Worm (Caenorhabditis elegans) whole organism, dauer: ENCODE measurements around the gene pqn-75.

Source experiments
- unc-62 ChIP-seq: sonication (generic microtip); optimal IDR thresholded peaks from 2 replicates; lab custom pipeline; 2017; ENCODE audit warnings: missing biosample characterization, missing genetic modification reagents, missing genetic modification characterization

Gene pqn-75

ce11 chrIV:4051539-4051938 lies 20.6 kb upstream of the pqn-75 start, which contains the start of gene wrt-5:
TSS of gene wrt-5 (minus strand) at chrIV:4051639.
- no peak for TF ChIP-seq unc-62 (GFP tag; lab: Kevin White, UChicago)

- TF ChIP-seq unc-62 (GFP tag; lab: Kevin White, UChicago), result no peak
Measured at ce11 chrIV:4052274-4052673, 19.9 kb upstream of the pqn-75 start.

ce11 chrIV:4053405-4053804 lies 18.7 kb upstream of the pqn-75 start:
- TF ChIP-seq unc-62 (GFP tag; lab: Kevin White, UChicago), result no peak

ce11 chrIV:4055297-4055696 lies 16.8 kb upstream of the pqn-75 start:
- no peak for TF ChIP-seq unc-62 (GFP tag; lab: Kevin White, UChicago)

- no peak for TF ChIP-seq unc-62 (GFP tag; lab: Kevin White, UChicago)
Measured at ce11 chrIV:4063573-4063972, 8.6 kb upstream of the pqn-75 start, which contains the start of gene ilys-6. TSS of gene ilys-6 (minus strand) at chrIV:4063673.

- no peak for TF ChIP-seq unc-62 (GFP tag; lab: Kevin White, UChicago)
Measured at ce11 chrIV:4067336-4067735, 4.8 kb upstream of the pqn-75 start.

- no peak for TF ChIP-seq unc-62 (GFP tag; lab: Kevin White, UChicago)
Measured at ce11 chrIV:4068480-4068879, 3.6 kb upstream of the pqn-75 start, which contains the start of gene fbxb-55. TSS of gene fbxb-55 (plus strand) at chrIV:4068780.

- no peak for TF ChIP-seq unc-62 (GFP tag; lab: Kevin White, UChicago)
Measured at ce11 chrIV:4070810-4071209, 1.3 kb upstream of the pqn-75 start.

- TF ChIP-seq unc-62 (GFP tag; lab: Kevin White, UChicago), result no peak
Measured at ce11 chrIV:4074610-4075009, 2.5 kb downstream of the pqn-75 start, which contains the start of gene W03D2.9. TSS of gene W03D2.9 (minus strand) at chrIV:4074710.

- TF ChIP-seq unc-62 (GFP tag; lab: Kevin White, UChicago), result no peak
Measured at ce11 chrIV:4076690-4077295, 4.7 kb downstream of the pqn-75 start.

- no peak for TF ChIP-seq unc-62 (GFP tag; lab: Kevin White, UChicago)
Measured at ce11 chrIV:4078901-4079300, 6.8 kb downstream of the pqn-75 start, which contains the start of gene C35B1.8. TSS of gene C35B1.8 (minus strand) at chrIV:4079001.

- no peak for TF ChIP-seq unc-62 (GFP tag; lab: Kevin White, UChicago)
Measured at ce11 chrIV:4079514-4079913, 7.4 kb downstream of the pqn-75 start, which contains the start of gene C35B1.4. TSS of gene C35B1.4 (plus strand) at chrIV:4079814.

ce11 chrIV:4080846-4081245 lies 8.7 kb downstream of the pqn-75 start, which contains the start of the genes C35B1.9 and C35B1.3:
TSS of gene C35B1.9 (minus strand) at chrIV:4080946.
TSS of gene C35B1.3 (plus strand) at chrIV:4081151.
- TF ChIP-seq unc-62 (GFP tag; lab: Kevin White, UChicago), result no peak

ce11 chrIV:4082599-4082998 lies 10.5 kb downstream of the pqn-75 start:
- TF ChIP-seq unc-62 (GFP tag; lab: Kevin White, UChicago), result no peak

- no peak for TF ChIP-seq unc-62 (GFP tag; lab: Kevin White, UChicago)
Measured at ce11 chrIV:4083094-4083493, 11.0 kb downstream of the pqn-75 start.

ce11 chrIV:4084109-4084508 lies 12.0 kb downstream of the pqn-75 start, which contains the start of gene C35B1.5:
TSS of gene C35B1.5 (minus strand) at chrIV:4084209.
- no peak for TF ChIP-seq unc-62 (GFP tag; lab: Kevin White, UChicago)

ce11 chrIV:4085022-4085421 lies 12.9 kb downstream of the pqn-75 start:
- no peak for TF ChIP-seq unc-62 (GFP tag; lab: Kevin White, UChicago)
